Worm (Caenorhabditis elegans) whole organism, young adult: ENCODE results near the gene frm-2.

Experiments
- B0035.1 ChIP-seq: sonication (generic microtip); optimal IDR thresholded peaks from 2 replicates; lab custom pipeline; 2016; ENCODE audit warnings: missing genetic modification characterization, mild to moderate bottlenecking, missing compliant biosample characterization, missing genotype, missing genetic modification reagents
- B0261.1 ChIP-seq: sonication (generic microtip); optimal IDR thresholded peaks from 2 replicates; lab custom pipeline; 2016; ENCODE audit warnings: mild to moderate bottlenecking, missing genetic modification characterization, moderate library complexity, missing compliant biosample characterization
- B0336.3 ChIP-seq: fragments of 200-800 bp; sonication (Bioruptor generic); IDR thresholded peaks from 2 replicates; pipeline ENCODE4 v1.3.6; 2022; ENCODE audit warnings: missing genetic modification characterization, missing compliant biosample characterization
- F10E7.11 ChIP-seq: sonication (generic microtip); optimal IDR thresholded peaks from 2 replicates; lab custom pipeline; 2017; ENCODE audit warnings: mild to moderate bottlenecking, missing genetic modification characterization, moderate library complexity, missing compliant biosample characterization
- F23B12.7 ChIP-seq: sonication (generic microtip); optimal IDR thresholded peaks from 2 replicates; lab custom pipeline; 2017; ENCODE audit warnings: missing genetic modification characterization, mild to moderate bottlenecking, missing compliant biosample characterization, antibody characterized with exemption, moderate library complexity; ENCODE audit not compliant: insufficient read depth
- F37B4.10 ChIP-seq: fragments of 200-800 bp; sonication (Bioruptor generic); IDR thresholded peaks from 2 replicates; pipeline ENCODE4 v1.3.6; 2022; ENCODE audit warnings: missing genetic modification characterization, missing compliant biosample characterization
- F57A8.1 ChIP-seq: fragments of 200-800 bp; sonication (Bioruptor generic); optimal IDR thresholded peaks from 2 replicates; lab custom pipeline; 2018; ENCODE audit warnings: mild to moderate bottlenecking, missing genetic modification characterization, moderate library complexity, missing compliant biosample characterization
- T07F8.4 ChIP-seq: sonication (generic microtip); optimal IDR thresholded peaks from 2 replicates; lab custom pipeline; 2016; ENCODE audit warnings: mild to moderate bottlenecking, missing genetic modification characterization, moderate library complexity, missing compliant biosample characterization
- Y67H2A.10 ChIP-seq: fragments of 200-800 bp; sonication (Bioruptor generic); conservative IDR thresholded peaks from 2 replicates; pipeline ENCODE4 v1.3.6; 2022; ENCODE audit warnings: missing genetic modification reagents, missing genetic modification characterization, missing compliant biosample characterization
- Y79H2A.3 ChIP-seq: fragments of 200-800 bp; sonication (Bioruptor generic); conservative IDR thresholded peaks from 2 replicates; pipeline ENCODE4 v1.3.6; 2022; ENCODE audit warnings: missing genetic modification reagents, missing genetic modification characterization, missing compliant biosample characterization
- ZK185.1 ChIP-seq: sonication (generic microtip); optimal IDR thresholded peaks from 2 replicates; lab custom pipeline; 2016; ENCODE audit warnings: mild to moderate bottlenecking, missing genetic modification characterization, missing compliant biosample characterization; ENCODE audit not compliant: poor library complexity, severe bottlenecking
- akir-1 ChIP-seq: fragments of 200-800 bp; sonication (Bioruptor generic); optimal IDR thresholded peaks from 2 replicates; lab custom pipeline; 2018; ENCODE audit warnings: mild to moderate bottlenecking, missing genetic modification characterization, moderate library complexity, missing compliant biosample characterization
- aptf-2 ChIP-seq: fragments of 200-800 bp; sonication (Bioruptor generic); conservative IDR thresholded peaks from 2 replicates; pipeline ENCODE4 v1.3.6; 2022; ENCODE audit warnings: missing genetic modification reagents, missing genetic modification characterization, missing compliant biosample characterization
- aptf-3 ChIP-seq: fragments of 200-800 bp; sonication (Bioruptor generic); IDR thresholded peaks from 2 replicates; pipeline ENCODE4 v1.3.6; 2022; ENCODE audit warnings: missing genetic modification characterization, missing compliant biosample characterization
- bed-2 ChIP-seq: fragments of 200-800 bp; sonication (Bioruptor generic); IDR thresholded peaks from 2 replicates; pipeline ENCODE4 v1.3.6; 2022; ENCODE audit warnings: missing genetic modification reagents, missing genetic modification characterization, missing compliant biosample characterization
- ceh-100 ChIP-seq: fragments of 200-800 bp; sonication (Bioruptor generic); IDR thresholded peaks from 2 replicates; pipeline ENCODE4 v1.3.6; 2022; ENCODE audit warnings: missing genetic modification reagents, missing genetic modification characterization, missing compliant biosample characterization
- ceh-27 ChIP-seq: fragments of 200-800 bp; sonication (Bioruptor generic); optimal IDR thresholded peaks from 2 replicates; lab custom pipeline; 2018; ENCODE audit warnings: mild to moderate bottlenecking, missing genetic modification characterization, moderate library complexity, missing compliant biosample characterization
- ceh-40 ChIP-seq: fragments of 200-800 bp; sonication (Bioruptor generic); IDR thresholded peaks from 2 replicates; pipeline ENCODE4 v1.3.6; 2022; ENCODE audit warnings: missing genetic modification characterization, missing compliant biosample characterization
- ceh-58 ChIP-seq: fragments of 200-800 bp; sonication (Bioruptor generic); IDR thresholded peaks from 2 replicates; pipeline ENCODE4 v1.3.6; 2022; ENCODE audit warnings: missing genetic modification characterization, missing compliant biosample characterization
- egl-44 ChIP-seq: fragments of 200-800 bp; sonication (Bioruptor generic); IDR thresholded peaks from 2 replicates; pipeline ENCODE4 v1.3.6; 2022; ENCODE audit warnings: missing genetic modification reagents, missing genetic modification characterization, missing compliant biosample characterization
- egrh-3 ChIP-seq: fragments of 200-800 bp; sonication (Bioruptor generic); IDR thresholded peaks from 2 replicates; pipeline ENCODE4 v1.3.6; 2022; ENCODE audit warnings: missing genetic modification reagents, missing genetic modification characterization, missing compliant biosample characterization
- ekl-4 ChIP-seq: fragments of 200-800 bp; sonication (Bioruptor generic); IDR thresholded peaks from 2 replicates; pipeline ENCODE4 v1.3.6; 2022; ENCODE audit warnings: missing genetic modification reagents, missing genetic modification characterization, missing compliant biosample characterization
- hmg-1.2 ChIP-seq: fragments of 200-800 bp; sonication (Bioruptor generic); IDR thresholded peaks from 2 replicates; pipeline ENCODE4 v1.3.6; 2022; ENCODE audit warnings: missing genetic modification reagents, missing genetic modification characterization, missing compliant biosample characterization
- lag-1 ChIP-seq: fragments of 200-800 bp; sonication (Bioruptor generic); IDR thresholded peaks from 2 replicates; pipeline ENCODE4 v1.3.6; 2022; ENCODE audit warnings: missing genetic modification reagents, missing genetic modification characterization, missing compliant biosample characterization
- let-526 ChIP-seq: fragments of 200-800 bp; sonication (Bioruptor generic); IDR thresholded peaks from 2 replicates; pipeline ENCODE4 v1.3.6; 2022; ENCODE audit warnings: missing genetic modification reagents, missing genetic modification characterization, missing compliant biosample characterization
- let-607 ChIP-seq, 2 experiments: fragments of 200-800 bp in 1 of 2; sonication (Bioruptor generic) in 1 of 2; sonication (generic microtip) in 1 of 2; optimal IDR thresholded peaks; 2 replicates each; lab custom pipeline; 2016 to 2018; ENCODE audit warnings: mild to moderate bottlenecking in 2 of 2, missing compliant biosample characterization in 2 of 2, missing genetic modification characterization in 2 of 2, moderate library complexity in 2 of 2, missing genotype in 1 of 2
- lin-40 ChIP-seq: sonication (generic microtip); optimal IDR thresholded peaks from 2 replicates; lab custom pipeline; 2016; ENCODE audit warnings: missing genetic modification characterization, mild to moderate bottlenecking, missing compliant biosample characterization, missing genotype, missing genetic modification reagents
- lin-54 ChIP-seq: fragments of 200-800 bp; sonication (Bioruptor generic); optimal IDR thresholded peaks from 2 replicates; lab custom pipeline; 2018; ENCODE audit warnings: mild to moderate bottlenecking, missing genetic modification characterization, missing compliant biosample characterization
- lir-1 ChIP-seq: fragments of 200-800 bp; sonication (Bioruptor generic); conservative IDR thresholded peaks from 2 replicates; pipeline ENCODE4 v1.3.6; 2022; ENCODE audit warnings: missing genetic modification reagents, missing genetic modification characterization, missing compliant biosample characterization
- lsl-1 ChIP-seq: fragments of 200-800 bp; sonication (Bioruptor generic); optimal IDR thresholded peaks from 2 replicates; lab custom pipeline; 2018; ENCODE audit warnings: mild to moderate bottlenecking, missing genetic modification characterization, moderate library complexity, missing compliant biosample characterization
- lsy-27 ChIP-seq: sonication (generic microtip); optimal IDR thresholded peaks from 2 replicates; lab custom pipeline; 2017; ENCODE audit warnings: missing genetic modification characterization, mild to moderate bottlenecking, missing compliant biosample characterization, antibody characterized with exemption, missing genotype, borderline replicate concordance; ENCODE audit not compliant: insufficient read depth
- madf-8 ChIP-seq: fragments of 200-800 bp; sonication (Bioruptor generic); conservative IDR thresholded peaks from 2 replicates; pipeline ENCODE4 v1.3.6; 2022; ENCODE audit warnings: missing genetic modification reagents, missing genetic modification characterization, missing compliant biosample characterization
- mxl-1 ChIP-seq: sonication (generic microtip); optimal IDR thresholded peaks from 2 replicates; lab custom pipeline; 2016; ENCODE audit warnings: missing genetic modification characterization, missing compliant biosample characterization
- nfyb-1 ChIP-seq: fragments of 200-800 bp; sonication (Bioruptor generic); IDR thresholded peaks from 2 replicates; pipeline ENCODE4 v1.3.6; 2022; ENCODE audit warnings: missing genetic modification reagents, missing genetic modification characterization, missing compliant biosample characterization
- nhr-179 ChIP-seq: sonication (generic microtip); optimal IDR thresholded peaks from 2 replicates; lab custom pipeline; 2016; ENCODE audit warnings: mild to moderate bottlenecking, missing genetic modification characterization, missing compliant biosample characterization
- nhr-90 ChIP-seq: sonication (generic microtip); optimal IDR thresholded peaks from 2 replicates; lab custom pipeline; 2016; ENCODE audit warnings: missing genotype, mild to moderate bottlenecking, missing genetic modification characterization, missing compliant biosample characterization
- pbrm-1 ChIP-seq: fragments of 200-800 bp; sonication (Bioruptor generic); IDR thresholded peaks from 2 replicates; pipeline ENCODE4 v1.3.6; 2022; ENCODE audit warnings: missing genetic modification reagents, missing genetic modification characterization, missing compliant biosample characterization
- pha-4 ChIP-seq: fragments of 150-350 bp; sonication (generic microtip); optimal IDR thresholded peaks from 2 replicates; lab custom pipeline; 2014; ENCODE audit warnings: missing biosample characterization, missing genetic modification reagents, missing genetic modification characterization
- rcor-1 ChIP-seq: fragments of 200-800 bp; sonication (Bioruptor generic); IDR thresholded peaks from 2 replicates; pipeline ENCODE4 v1.3.6; 2022; ENCODE audit warnings: missing genetic modification reagents, missing genetic modification characterization, missing compliant biosample characterization
- sdz-38 ChIP-seq: sonication (generic microtip); optimal IDR thresholded peaks from 2 replicates; lab custom pipeline; 2016; ENCODE audit warnings: missing genotype, missing genetic modification characterization, missing compliant biosample characterization
- sea-2 ChIP-seq: fragments of 200-800 bp; sonication (Bioruptor generic); IDR thresholded peaks from 2 replicates; pipeline ENCODE4 v1.3.6; 2022; ENCODE audit warnings: missing genetic modification characterization, missing compliant biosample characterization
- snpc-1.1 ChIP-seq: sonication (generic microtip); optimal IDR thresholded peaks from 2 replicates; lab custom pipeline; 2017; ENCODE audit warnings: missing genetic modification characterization, mild to moderate bottlenecking, missing compliant biosample characterization, antibody characterized with exemption, moderate library complexity, missing genotype, missing genetic modification reagents; ENCODE audit not compliant: insufficient read depth
- snpc-1.3 ChIP-seq: sonication (generic microtip); optimal IDR thresholded peaks from 2 replicates; lab custom pipeline; 2017; ENCODE audit warnings: missing genetic modification characterization, mild to moderate bottlenecking, missing compliant biosample characterization, antibody characterized with exemption, moderate library complexity, missing genotype, missing genetic modification reagents; ENCODE audit not compliant: insufficient read depth
- sptf-2 ChIP-seq: fragments of 200-800 bp; sonication (Bioruptor generic); optimal IDR thresholded peaks from 2 replicates; lab custom pipeline; 2018; ENCODE audit warnings: mild to moderate bottlenecking, missing genetic modification characterization, missing compliant biosample characterization
- ztf-18 ChIP-seq: sonication (generic microtip); optimal IDR thresholded peaks from 2 replicates; lab custom pipeline; 2016; ENCODE audit warnings: missing genotype, mild to moderate bottlenecking, missing genetic modification characterization, missing compliant biosample characterization
- ztf-26 ChIP-seq: sonication (generic microtip); optimal IDR thresholded peaks from 2 replicates; lab custom pipeline; 2017; ENCODE audit warnings: missing genetic modification characterization, missing compliant biosample characterization
- ztf-3 ChIP-seq: fragments of 200-800 bp; sonication (Bioruptor generic); optimal IDR thresholded peaks from 2 replicates; lab custom pipeline; 2018; ENCODE audit warnings: mild to moderate bottlenecking, missing genetic modification characterization, missing compliant biosample characterization

Gene frm-2

DNA sequence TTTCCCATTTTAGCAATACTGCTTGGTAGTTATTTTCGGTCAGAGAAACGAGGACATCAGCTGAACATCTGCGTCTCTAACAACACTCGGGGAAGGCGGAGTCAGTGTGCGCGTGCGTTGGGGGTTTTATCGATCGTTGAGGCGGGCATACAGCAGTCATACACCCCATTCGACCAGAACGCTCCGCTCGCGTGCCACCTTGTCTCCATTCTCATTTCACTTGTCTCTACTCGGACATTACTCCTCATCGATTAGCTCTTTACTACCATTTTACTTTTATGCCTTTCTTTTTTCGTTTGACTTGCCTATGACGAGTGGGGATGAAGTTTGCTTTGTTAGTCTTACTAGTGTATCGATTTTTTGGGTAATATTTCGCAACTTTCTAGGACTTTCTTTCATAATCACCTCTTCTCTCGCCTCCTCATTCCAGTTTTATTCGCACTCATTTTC lies 41.4 kb downstream of the frm-2 start (continued):
- peak; percentile 26 for TF ChIP-seq ztf-26 (tag; lab: Kevin White, UChicago)
- TF ChIP-seq snpc-1.3: no peak
- TF ChIP-seq madf-8 (GFP tag; lab: Robert Waterston, UW): no peak
- peak; percentile 71 for TF ChIP-seq pbrm-1
- peak; percentile 10 for TF ChIP-seq ztf-18 (tag; lab: Kevin White, UChicago)
- peak; percentile 11; the same call in 1 of the 2 replicates for TF ChIP-seq ekl-4 (GFP tag; lab: Robert Waterston, UW)
- TF ChIP-seq aptf-2 (GFP tag; lab: Robert Waterston, UW): no peak
- no peak for TF ChIP-seq sptf-2
- no peak for TF ChIP-seq lir-1 (GFP tag; lab: Robert Waterston, UW)
- TF ChIP-seq egrh-3 (GFP tag; lab: Robert Waterston, UW): no peak; the same call in 1 of the 2 replicates
- no peak for TF ChIP-seq sdz-38
- peak; percentile 13 for TF ChIP-seq T07F8.4 (tag; lab: Kevin White, UChicago)
- TF ChIP-seq B0035.1: no peak
- no peak for TF ChIP-seq F57A8.1 (GFP tag; lab: Kevin White, UChicago)
- peak; percentile 57; the same call in 1 of the 2 replicates for TF ChIP-seq egl-44 (GFP tag; lab: Robert Waterston, UW)
- TF ChIP-seq akir-1 (GFP tag; lab: Kevin White, UChicago): no peak
- no peak for TF ChIP-seq F23B12.7 (tag; lab: Kevin White, UChicago)
- TF ChIP-seq bed-2 (GFP tag; lab: Robert Waterston, UW): no peak
- TF ChIP-seq ceh-27 (GFP tag; lab: Kevin White, UChicago): peak; percentile 72
- TF ChIP-seq lag-1: no peak
- peak; percentile 50; the same call in 1 of the 2 replicates for TF ChIP-seq nfyb-1 (GFP tag; lab: Robert Waterston, UW)
- TF ChIP-seq ceh-40 (GFP tag; lab: Robert Waterston, UW): peak; percentile 22; the same call in 1 of the 2 replicates
- TF ChIP-seq Y67H2A.10 (GFP tag; lab: Robert Waterston, UW): no peak
- TF ChIP-seq B0336.3 (GFP tag; lab: Robert Waterston, UW): peak; percentile 37; the same call in 1 of the 2 replicates
- TF ChIP-seq lsl-1: no peak
- no peak for TF ChIP-seq F10E7.11 (tag; lab: Kevin White, UChicago)
- no peak for TF ChIP-seq nhr-179
- peak; percentile 1 for TF ChIP-seq ztf-3
- no peak for TF ChIP-seq sea-2 (GFP tag; lab: Robert Waterston, UW)
- TF ChIP-seq F37B4.10 (GFP tag; lab: Robert Waterston, UW): no peak
- TF ChIP-seq ceh-58 (GFP tag; lab: Robert Waterston, UW): peak; percentile 2; the same call in 1 of the 2 replicates
- peak; percentile 72 for TF ChIP-seq nhr-90
- TF ChIP-seq ceh-100 (GFP tag; lab: Robert Waterston, UW): no peak
- peak; percentile 45 for TF ChIP-seq lin-40 (tag; lab: Kevin White, UChicago)
- TF ChIP-seq pha-4 (tag; lab: Kevin White, UChicago): no peak
- no peak for TF ChIP-seq ZK185.1 (tag; lab: Kevin White, UChicago)
- no peak for TF ChIP-seq snpc-1.1 (tag; lab: Kevin White, UChicago)
- TF ChIP-seq mxl-1 (tag; lab: Kevin White, UChicago): no peak
- peak; percentile 60; the same call in 1 of the 2 replicates for TF ChIP-seq hmg-1.2
- peak; percentile 58; the same call in 1 of the 2 replicates for TF ChIP-seq rcor-1 (GFP tag; lab: Robert Waterston, UW)
- TF ChIP-seq lsy-27 (tag; lab: Kevin White, UChicago): no peak
- peak; percentile 60; the same call in 1 of the 2 replicates for TF ChIP-seq let-526 (GFP tag; lab: Robert Waterston, UW)
- TF ChIP-seq lin-54: peak; percentile 20
- TF ChIP-seq B0261.1 (tag; lab: Kevin White, UChicago): no peak
- no peak for TF ChIP-seq Y79H2A.3
- TF ChIP-seq let-607 (tag; optimal IDR thresholded peaks at IDR 0.05; lab: Kevin White, UChicago): no peak
- TF ChIP-seq aptf-3 (GFP tag; lab: Robert Waterston, UW): no peak
